Fruit fly (Drosophila melanogaster): Measurements from ENCODE around the gene cocoon.

dm6 chr3L:15516440-15516839 lies 42.5 kb upstream of the cocoon start:
- TF ChIP-seq phol (tag; optimal IDR thresholded peaks at IDR 0.05) (no peak), CG17802 (tag; optimal IDR thresholded peaks at IDR 0.05) (no peak), CG4617 (GFP tag; optimal IDR thresholded peaks at IDR 0.05; ENCODE audit: borderline replicate concordance) (no peak), MBD-R2 (GFP tag; IDR thresholded peaks at IDR 0.05) (peak; percentile 34; the same call in 1 of the 2 replicates), ranshi (GFP tag; IDR thresholded peaks at IDR 0.05) (no peak), CG31365 (tag; optimal IDR thresholded peaks at IDR 0.05) (no peak), Hmr (GFP tag; optimal IDR thresholded peaks at IDR 0.05) (no peak), Side (GFP tag; optimal IDR thresholded peaks at IDR 0.05) (no peak), vnd (GFP tag; IDR thresholded peaks at IDR 0.05; ENCODE audit: partially characterized antibody) (no peak)
